Worm (Caenorhabditis elegans): Measurements from ENCODE around the gene acsd-1.
A peak's percentile ranks its signal among the peaks of the same experiment; 100 is the strongest.

The acsd-1 gene

ce11 chrIII:1122239-1122638, 6.0 kb downstream of the acsd-1 start:
- TF ChIP-seq zfh-2 (GFP tag; conservative IDR thresholded peaks at IDR 0.05) = peak; percentile 53
- peak; percentile 61 for TF ChIP-seq hmg-1.2 (GFP tag; IDR thresholded peaks at IDR 0.05)
- TF ChIP-seq lsy-27 (tag; optimal IDR thresholded peaks at IDR 0.05; ENCODE audit: borderline replicate concordance, insufficient read depth) = peak; percentile 9
- TF ChIP-seq madf-10 (tag; optimal IDR thresholded peaks at IDR 0.05) = peak; percentile 35
- TF ChIP-seq athp-1 (tag; optimal IDR thresholded peaks at IDR 0.05) = peak; percentile 36
- TF ChIP-seq hmg-20 (GFP tag; IDR thresholded peaks at IDR 0.05) = no peak
- peak; percentile 48 for TF ChIP-seq snpc-3.4 (tag; optimal IDR thresholded peaks at IDR 0.05)
- no peak for TF ChIP-seq mes-4 (tag; optimal IDR thresholded peaks at IDR 0.05)
- peak; percentile 57; the same call in 1 of the 2 replicates for TF ChIP-seq D2030.7 (GFP tag; IDR thresholded peaks at IDR 0.05)
- TF ChIP-seq atf-7 (tag; optimal IDR thresholded peaks at IDR 0.05) = peak; percentile 20
- TF ChIP-seq lin-26 (GFP tag; IDR thresholded peaks at IDR 0.05) = peak; percentile 47; the same call in 1 of the 2 replicates
- no peak for TF ChIP-seq attf-3 (GFP tag; conservative IDR thresholded peaks at IDR 0.05)
- 0 out of 2 replicates have a peak, but pooled peaks have one; percentile 37 for TF ChIP-seq aptf-2 (GFP tag; conservative IDR thresholded peaks at IDR 0.05)
- peak; percentile 45 for TF ChIP-seq attf-5 (GFP tag; optimal IDR thresholded peaks at IDR 0.05)
- peak; percentile 69; the same call in 1 of the 2 replicates for TF ChIP-seq ztf-6 (GFP tag; IDR thresholded peaks at IDR 0.05)
- TF ChIP-seq sea-2 (GFP tag; IDR thresholded peaks at IDR 0.05) = no peak
- peak; percentile 63 for TF ChIP-seq zim-3 (tag; optimal IDR thresholded peaks at IDR 0.05)
- TF ChIP-seq lin-40 (tag; optimal IDR thresholded peaks at IDR 0.05) = peak; percentile 39
- TF ChIP-seq ztf-26 (tag; optimal IDR thresholded peaks at IDR 0.05) = peak; percentile 64
- TF ChIP-seq let-526 (GFP tag; IDR thresholded peaks at IDR 0.05) = no peak
- no peak for TF ChIP-seq gei-17 (GFP tag; optimal IDR thresholded peaks at IDR 0.05)
- TF ChIP-seq egrh-3 (GFP tag; IDR thresholded peaks at IDR 0.05) = 0 out of 2 replicates have a peak, but pooled peaks have one; percentile 25
- peak; percentile 79 for TF ChIP-seq nfyb-1 (GFP tag; IDR thresholded peaks at IDR 0.05)
- peak; percentile 50 for TF ChIP-seq snpc-4 (GFP tag; optimal IDR thresholded peaks at IDR 0.05)
- peak in 1 of 4 experiments; percentile 15 for TF ChIP-seq snpc-4 (tag; optimal IDR thresholded peaks at IDR 0.05)
- TF ChIP-seq rpc-1 (optimal IDR thresholded peaks at IDR 0.05) = peak; percentile 72
- TF ChIP-seq rpc-1 (tag; optimal IDR thresholded peaks at IDR 0.05) = peak; percentile 81
- peak; percentile 20 for TF ChIP-seq snpc-1.3 (tag; optimal IDR thresholded peaks at IDR 0.05; ENCODE audit: insufficient read depth)
- peak; percentile 73 for TF ChIP-seq ztf-18 (tag; optimal IDR thresholded peaks at IDR 0.05)
- no peak for TF ChIP-seq dpl-1 (GFP tag; optimal IDR thresholded peaks at IDR 0.05)
- TF ChIP-seq pbrm-1 (GFP tag; IDR thresholded peaks at IDR 0.05) = peak; percentile 64; the same call in 1 of the 2 replicates
- TF ChIP-seq akir-1 (GFP tag; optimal IDR thresholded peaks at IDR 0.05) = no peak
- TF ChIP-seq nhr-80 (tag; optimal IDR thresholded peaks at IDR 0.05) = peak; percentile 13
- peak; percentile 53 for TF ChIP-seq die-1 (tag; optimal IDR thresholded peaks at IDR 0.05)
- 0 out of 2 replicates have a peak, but pooled peaks have one; percentile 24 for TF ChIP-seq rcor-1 (GFP tag; IDR thresholded peaks at IDR 0.05)
- TF ChIP-seq F33H1.4 (GFP tag; IDR thresholded peaks at IDR 0.05) = peak; percentile 33; the same call in 1 of the 2 replicates
- peak; percentile 48 for TF ChIP-seq lin-54 (GFP tag; optimal IDR thresholded peaks at IDR 0.05)
- peak; percentile 21 for TF ChIP-seq fkh-3 (tag; optimal IDR thresholded peaks at IDR 0.05)
- 0 out of 2 replicates have a peak, but pooled peaks have one; percentile 51 for TF ChIP-seq bed-2 (GFP tag; IDR thresholded peaks at IDR 0.05)
- peak; percentile 77 for TF ChIP-seq nhr-90 (tag; optimal IDR thresholded peaks at IDR 0.05)
- TF ChIP-seq aptf-3 (GFP tag; IDR thresholded peaks at IDR 0.05) = 0 out of 2 replicates have a peak, but pooled peaks have one; percentile 48
- TF ChIP-seq hlh-26 (GFP tag; conservative IDR thresholded peaks at IDR 0.05) = no peak
- 0 out of 2 replicates have a peak, but pooled peaks have one; percentile 10 for TF ChIP-seq cebp-1 (GFP tag; IDR thresholded peaks at IDR 0.05)
- TF ChIP-seq cebp-1 (tag; optimal IDR thresholded peaks at IDR 0.05) = peak; percentile 56
- TF ChIP-seq repo-1 (tag; optimal IDR thresholded peaks at IDR 0.05) = no peak
- no peak for TF ChIP-seq unc-62 (GFP tag; optimal IDR thresholded peaks at IDR 0.05)
- peak; percentile 42 for TF ChIP-seq mxl-1 (tag; optimal IDR thresholded peaks at IDR 0.05)
- TF ChIP-seq B0019.2 (GFP tag; conservative IDR thresholded peaks at IDR 0.05) = no peak
- TF ChIP-seq B0261.1 (tag; optimal IDR thresholded peaks at IDR 0.05) = peak; percentile 77
